Worm (Caenorhabditis elegans) whole organism, young adult: Measurements from ENCODE around the gene srx-119.

Experiments
- C17E4.6 ChIP-seq: fragments of 200-800 bp; sonication (Bioruptor generic); IDR thresholded peaks from 2 replicates; pipeline ENCODE4 v1.3.6; 2022; ENCODE audit warnings: missing genetic modification reagents, missing genetic modification characterization, missing compliant biosample characterization
- F23B12.7 ChIP-seq: sonication (generic microtip); optimal IDR thresholded peaks from 2 replicates; lab custom pipeline; 2017; ENCODE audit warnings: missing genetic modification characterization, mild to moderate bottlenecking, missing compliant biosample characterization, antibody characterized with exemption, moderate library complexity; ENCODE audit not compliant: insufficient read depth
- F55B11.4 ChIP-seq: sonication (generic microtip); optimal IDR thresholded peaks from 2 replicates; lab custom pipeline; 2016; ENCODE audit warnings: missing compliant biosample characterization, missing genetic modification characterization, borderline replicate concordance; ENCODE audit not compliant: insufficient read depth
- F57A8.1 ChIP-seq: fragments of 200-800 bp; sonication (Bioruptor generic); optimal IDR thresholded peaks from 2 replicates; lab custom pipeline; 2018; ENCODE audit warnings: mild to moderate bottlenecking, missing genetic modification characterization, moderate library complexity, missing compliant biosample characterization
- T26A5.8 ChIP-seq: sonication (generic microtip); optimal IDR thresholded peaks from 2 replicates; lab custom pipeline; 2016; ENCODE audit warnings: missing genetic modification characterization, missing compliant biosample characterization
- Y67H2A.10 ChIP-seq: fragments of 200-800 bp; sonication (Bioruptor generic); conservative IDR thresholded peaks from 2 replicates; pipeline ENCODE4 v1.3.6; 2022; ENCODE audit warnings: missing genetic modification reagents, missing genetic modification characterization, missing compliant biosample characterization
- Y79H2A.3 ChIP-seq: fragments of 200-800 bp; sonication (Bioruptor generic); conservative IDR thresholded peaks from 2 replicates; pipeline ENCODE4 v1.3.6; 2022; ENCODE audit warnings: missing genetic modification reagents, missing genetic modification characterization, missing compliant biosample characterization
- Y95B8A.8 ChIP-seq: fragments of 200-800 bp; sonication (Bioruptor generic); IDR thresholded peaks from 2 replicates; pipeline ENCODE4 v1.3.6; 2022; ENCODE audit warnings: missing genetic modification reagents, missing genetic modification characterization, missing compliant biosample characterization
- aptf-2 ChIP-seq: fragments of 200-800 bp; sonication (Bioruptor generic); conservative IDR thresholded peaks from 2 replicates; pipeline ENCODE4 v1.3.6; 2022; ENCODE audit warnings: missing genetic modification reagents, missing genetic modification characterization, missing compliant biosample characterization
- athp-1 ChIP-seq: sonication (generic microtip); optimal IDR thresholded peaks from 2 replicates; lab custom pipeline; 2017; ENCODE audit warnings: mild to moderate bottlenecking, missing genetic modification characterization, missing compliant biosample characterization
- attf-6 ChIP-seq: fragments of 200-800 bp; sonication (Bioruptor generic); IDR thresholded peaks from 2 replicates; pipeline ENCODE4 v1.3.6; 2022; ENCODE audit warnings: missing genetic modification reagents, missing genetic modification characterization, missing compliant biosample characterization
- ceh-100 ChIP-seq: fragments of 200-800 bp; sonication (Bioruptor generic); IDR thresholded peaks from 2 replicates; pipeline ENCODE4 v1.3.6; 2022; ENCODE audit warnings: missing genetic modification reagents, missing genetic modification characterization, missing compliant biosample characterization
- ceh-27 ChIP-seq: fragments of 200-800 bp; sonication (Bioruptor generic); optimal IDR thresholded peaks from 2 replicates; lab custom pipeline; 2018; ENCODE audit warnings: mild to moderate bottlenecking, missing genetic modification characterization, moderate library complexity, missing compliant biosample characterization
- ceh-91 ChIP-seq: fragments of 200-800 bp; sonication (Bioruptor generic); IDR thresholded peaks from 2 replicates; pipeline ENCODE4 v1.3.6; 2022; ENCODE audit warnings: missing genetic modification reagents, missing genetic modification characterization, missing compliant biosample characterization
- die-1 ChIP-seq: sonication (generic microtip); optimal IDR thresholded peaks from 2 replicates; lab custom pipeline; 2016; ENCODE audit warnings: missing genotype, mild to moderate bottlenecking, missing genetic modification characterization, missing compliant biosample characterization
- dpl-1 ChIP-seq: fragments of 150-350 bp; optimal IDR thresholded peaks from 2 replicates; lab custom pipeline; 2014; ENCODE audit warnings: missing biosample characterization, missing genetic modification reagents, missing genetic modification characterization
- efl-1 ChIP-seq: fragments of 150-350 bp; optimal IDR thresholded peaks from 2 replicates; lab custom pipeline; 2014; ENCODE audit warnings: missing biosample characterization, missing genetic modification reagents, missing genetic modification characterization
- hlh-26 ChIP-seq: fragments of 200-800 bp; sonication (Bioruptor generic); conservative IDR thresholded peaks from 2 replicates; pipeline ENCODE4 v1.3.6; 2022; ENCODE audit warnings: missing genetic modification reagents, missing genetic modification characterization, missing compliant biosample characterization
- hmg-20 ChIP-seq: fragments of 200-800 bp; sonication (Bioruptor generic); IDR thresholded peaks from 2 replicates; pipeline ENCODE4 v1.3.6; 2022; ENCODE audit warnings: missing genetic modification reagents, missing genetic modification characterization, missing compliant biosample characterization
- let-526 ChIP-seq: fragments of 200-800 bp; sonication (Bioruptor generic); IDR thresholded peaks from 2 replicates; pipeline ENCODE4 v1.3.6; 2022; ENCODE audit warnings: missing genetic modification reagents, missing genetic modification characterization, missing compliant biosample characterization
- lsl-1 ChIP-seq: fragments of 200-800 bp; sonication (Bioruptor generic); optimal IDR thresholded peaks from 2 replicates; lab custom pipeline; 2018; ENCODE audit warnings: mild to moderate bottlenecking, missing genetic modification characterization, moderate library complexity, missing compliant biosample characterization
- madf-8 ChIP-seq: fragments of 200-800 bp; sonication (Bioruptor generic); conservative IDR thresholded peaks from 2 replicates; pipeline ENCODE4 v1.3.6; 2022; ENCODE audit warnings: missing genetic modification reagents, missing genetic modification characterization, missing compliant biosample characterization
- mes-4 ChIP-seq: sonication (generic microtip); optimal IDR thresholded peaks from 2 replicates; lab custom pipeline; 2016; ENCODE audit warnings: missing genotype, missing genetic modification characterization, missing compliant biosample characterization
- nfya-1 ChIP-seq: sonication (generic microtip); optimal IDR thresholded peaks from 2 replicates; lab custom pipeline; 2017; ENCODE audit warnings: antibody characterized with exemption, missing compliant biosample characterization, missing genetic modification characterization, borderline replicate concordance; ENCODE audit not compliant: insufficient read depth
- nfyb-1 ChIP-seq: fragments of 200-800 bp; sonication (Bioruptor generic); IDR thresholded peaks from 2 replicates; pipeline ENCODE4 v1.3.6; 2022; ENCODE audit warnings: missing genetic modification reagents, missing genetic modification characterization, missing compliant biosample characterization
- nhr-120 ChIP-seq: fragments of 200-800 bp; sonication (Bioruptor generic); IDR thresholded peaks from 2 replicates; pipeline ENCODE4 v1.3.6; 2022; ENCODE audit warnings: missing genetic modification characterization, missing compliant biosample characterization
- nhr-80 ChIP-seq: sonication (generic microtip); optimal IDR thresholded peaks from 2 replicates; lab custom pipeline; 2016; ENCODE audit warnings: missing genetic modification characterization, missing compliant biosample characterization
- pha-4 ChIP-seq: fragments of 150-350 bp; sonication (generic microtip); optimal IDR thresholded peaks from 2 replicates; lab custom pipeline; 2014; ENCODE audit warnings: missing biosample characterization, missing genetic modification reagents, missing genetic modification characterization
- snpc-1.1 ChIP-seq: sonication (generic microtip); optimal IDR thresholded peaks from 2 replicates; lab custom pipeline; 2017; ENCODE audit warnings: missing genetic modification characterization, mild to moderate bottlenecking, missing compliant biosample characterization, antibody characterized with exemption, moderate library complexity, missing genotype, missing genetic modification reagents; ENCODE audit not compliant: insufficient read depth
- snpc-3.4 ChIP-seq: sonication (generic microtip); optimal IDR thresholded peaks from 2 replicates; lab custom pipeline; 2017; ENCODE audit warnings: missing genetic modification characterization, mild to moderate bottlenecking, missing compliant biosample characterization, antibody characterized with exemption, moderate library complexity, missing genotype, missing genetic modification reagents
- snpc-4 ChIP-seq, 5 experiments: fragments of 150-350 bp in 1 of 5; sonication (generic microtip) in 4 of 5; optimal IDR thresholded peaks; 2 replicates each; lab custom pipeline; 2014 to 2018; ENCODE audit warnings: missing genetic modification characterization in 5 of 5, missing biosample characterization in 3 of 5, antibody characterized with exemption in 2 of 5, mild to moderate bottlenecking in 2 of 5, missing compliant biosample characterization in 2 of 5, missing genotype in 2 of 5, moderate library complexity in 2 of 5, missing genetic modification reagents in 1 of 5
- tlf-1 ChIP-seq: fragments of 200-800 bp; sonication (Bioruptor generic); optimal IDR thresholded peaks from 2 replicates; lab custom pipeline; 2018; ENCODE audit warnings: mild to moderate bottlenecking, missing genetic modification characterization, missing compliant biosample characterization
- unc-130 ChIP-seq: sonication (generic microtip); optimal IDR thresholded peaks from 2 replicates; lab custom pipeline; 2016; ENCODE audit warnings: missing genetic modification reagents, missing genetic modification characterization, missing compliant biosample characterization
- xnd-1 ChIP-seq: sonication (generic microtip); optimal IDR thresholded peaks from 2 replicates; lab custom pipeline; 2016; ENCODE audit warnings: missing genotype, missing genetic modification reagents, missing genetic modification characterization, missing compliant biosample characterization

srx-119 gene

DNA sequence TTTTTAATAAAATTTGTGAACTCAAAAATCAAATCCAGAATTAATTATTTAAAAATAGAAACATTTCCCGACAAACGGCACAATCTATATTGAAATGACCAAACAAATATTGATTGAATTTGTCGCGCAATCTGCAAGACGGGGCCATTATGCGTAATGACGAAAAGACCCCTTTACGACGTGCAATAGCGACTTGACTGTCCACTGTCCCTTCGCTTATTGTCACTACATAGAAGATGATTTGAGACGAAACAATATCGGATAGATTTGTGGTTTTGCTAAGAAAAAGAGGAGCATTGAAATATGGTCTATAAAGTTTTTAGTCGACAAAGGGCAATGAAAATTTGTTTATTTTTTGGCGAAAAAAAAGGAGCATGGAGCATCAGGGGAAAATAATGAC is 22.9 kb downstream of the srx-119 start:
- TF ChIP-seq F57A8.1 (GFP tag; lab: Kevin White, UChicago) (no peak), snpc-3.4 (tag; lab: Kevin White, UChicago) (no peak), nhr-120 (GFP tag; lab: Robert Waterston, UW) (no peak), aptf-2 (GFP tag; lab: Robert Waterston, UW) (no peak), attf-6 (GFP tag; lab: Robert Waterston, UW) (no peak), ceh-91 (GFP tag; lab: Robert Waterston, UW) (no peak), F55B11.4 (tag; lab: Kevin White, UChicago) (no peak), ceh-100 (GFP tag; lab: Robert Waterston, UW) (no peak), unc-130 (GFP tag; lab: Kevin White, UChicago) (no peak)

DNA sequence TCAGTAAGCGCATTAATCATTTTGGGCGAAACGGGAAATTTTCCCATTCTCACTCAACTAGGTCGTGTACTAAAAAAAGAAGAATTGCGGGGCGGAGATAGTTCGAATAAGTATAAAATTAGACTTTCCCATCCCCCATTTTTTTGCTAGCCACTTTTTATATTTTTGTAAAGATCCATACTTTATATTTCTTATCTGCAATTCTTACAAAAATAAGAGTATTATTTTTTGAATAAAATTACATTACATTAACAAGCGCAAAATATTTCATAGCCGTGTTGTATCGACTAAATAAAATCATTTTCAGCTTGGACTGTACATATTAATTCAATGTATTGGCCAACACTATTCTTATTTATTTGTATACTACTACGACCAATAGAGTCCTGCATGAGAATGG is 27.5 kb downstream of the srx-119 start, which contains the start of gene F49C5.11:
TSS of gene F49C5.11 (plus strand) at position 301 of the 400 bp plus-strand sequence.
- TF ChIP-seq Y79H2A.3 (GFP tag; lab: Robert Waterston, UW) = no peak
- TF ChIP-seq snpc-1.1 = no peak
- TF ChIP-seq unc-130 (GFP tag; lab: Kevin White, UChicago) = no peak
- no peak for TF ChIP-seq T26A5.8
- TF ChIP-seq F23B12.7 (tag; lab: Kevin White, UChicago) = no peak
- TF ChIP-seq let-526 = no peak
- TF ChIP-seq lsl-1 = no peak
- no peak for TF ChIP-seq xnd-1 (tag; lab: Kevin White, UChicago)
- no peak for TF ChIP-seq ceh-27
- TF ChIP-seq C17E4.6 (GFP tag; lab: Robert Waterston, UW) = no peak
- TF ChIP-seq mes-4 = no peak
- TF ChIP-seq die-1 (tag; lab: Kevin White, UChicago) = no peak
- TF ChIP-seq Y67H2A.10 (GFP tag; lab: Robert Waterston, UW) = no peak
- no peak for TF ChIP-seq nhr-80 (tag; lab: Kevin White, UChicago)
- no peak for TF ChIP-seq aptf-2 (GFP tag; lab: Robert Waterston, UW)
- no peak for TF ChIP-seq pha-4 (tag; lab: Kevin White, UChicago)
- no peak for TF ChIP-seq nfya-1 (tag; lab: Kevin White, UChicago)

DNA sequence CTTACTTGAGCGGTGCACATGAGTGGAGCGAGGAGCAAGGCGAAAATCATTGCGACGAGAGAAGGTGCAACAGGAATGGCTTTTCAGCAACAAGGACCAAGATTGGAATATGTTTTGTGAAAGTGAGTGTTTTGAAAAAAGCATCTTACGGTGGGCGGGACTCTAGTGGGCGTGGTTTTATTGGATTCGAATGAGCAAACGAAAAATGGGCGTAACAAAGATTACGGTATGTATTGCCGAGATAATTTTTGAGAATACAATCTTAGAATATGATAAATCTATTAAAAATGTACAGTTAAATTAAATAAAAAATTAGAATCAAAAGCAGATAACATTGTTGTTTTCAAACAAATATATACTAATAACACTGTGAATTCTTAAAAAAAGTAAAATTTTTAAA is 32.2 kb downstream of the srx-119 start, which contains the start of gene F49C5.12:
TSS of gene F49C5.12 (minus strand) at position 101 of the 400 bp plus-strand sequence.
- TF ChIP-seq tlf-1 (GFP tag; lab: Kevin White, UChicago) (no peak), snpc-4 (GFP tag; optimal IDR thresholded peaks at IDR 0.05; lab: Kevin White, UChicago) (no peak), snpc-4 (tag; optimal IDR thresholded peaks at IDR 0.05; lab: Kevin White, UChicago) (no peak), Y95B8A.8 (no peak), athp-1 (tag; lab: Kevin White, UChicago) (no peak), madf-8 (GFP tag; lab: Robert Waterston, UW) (no peak), F23B12.7 (tag; lab: Kevin White, UChicago) (no peak), ceh-100 (GFP tag; lab: Robert Waterston, UW) (no peak), attf-6 (GFP tag; lab: Robert Waterston, UW) (no peak), Y79H2A.3 (GFP tag; lab: Robert Waterston, UW) (no peak), dpl-1 (GFP tag; lab: Kevin White, UChicago) (no peak), nfya-1 (tag; lab: Kevin White, UChicago) (no peak), nfyb-1 (GFP tag; lab: Robert Waterston, UW) (no peak), hmg-20 (GFP tag; lab: Robert Waterston, UW) (no peak), efl-1 (GFP tag; lab: Kevin White, UChicago) (no peak), hlh-26 (GFP tag; lab: Robert Waterston, UW) (no peak)
